Fruit fly (Drosophila melanogaster) whole organism, prepupa: Measurements from ENCODE around the gene CG4822.

ENCODE experiments used
- Blimp-1 ChIP-seq: fragments of 200-800 bp; sonication (Bioruptor generic); optimal IDR thresholded peaks from 3 replicates; lab custom pipeline; 2017; ENCODE audit warnings: missing biosample characterization, missing genetic modification characterization, mild to moderate bottlenecking, moderate library complexity, missing genetic modification reagents
- CG10631 ChIP-seq: fragments of 200-800 bp; sonication (Bioruptor generic); optimal IDR thresholded peaks from 2 replicates; lab custom pipeline; 2016; ENCODE audit warnings: missing biosample characterization, missing genetic modification characterization
- CG10669 ChIP-seq: fragments of 200-800 bp; sonication (Bioruptor generic); optimal IDR thresholded peaks from 3 replicates; lab custom pipeline; 2018; ENCODE audit warnings: missing biosample characterization, mild to moderate bottlenecking, missing genetic modification characterization, moderate library complexity
- CG11294 ChIP-seq: fragments of 200-800 bp; sonication (Bioruptor generic); IDR thresholded peaks from 2 replicates; pipeline ENCODE4 v1.3.6; 2022; ENCODE audit warnings: missing biosample characterization, missing genetic modification characterization
- CG11902 ChIP-seq: fragments of 200-800 bp; sonication (Bioruptor generic); optimal IDR thresholded peaks from 3 replicates; lab custom pipeline; 2016; ENCODE audit warnings: missing biosample characterization, missing genetic modification characterization
- CG15336 ChIP-seq: fragments of 200-800 bp; sonication (Bioruptor generic); IDR thresholded peaks from 2 replicates; pipeline ENCODE4 v1.3.6; 2022; ENCODE audit warnings: missing biosample characterization, missing genetic modification characterization
- CG1621 ChIP-seq: fragments of 200-800 bp; sonication (Bioruptor generic); optimal IDR thresholded peaks from 3 replicates; lab custom pipeline; 2018; ENCODE audit warnings: missing biosample characterization, mild to moderate bottlenecking, missing genetic modification characterization
- CG16779 ChIP-seq: fragments of 200-800 bp; sonication (Bioruptor generic); optimal IDR thresholded peaks from 3 replicates; lab custom pipeline; 2017; ENCODE audit warnings: missing biosample characterization, mild to moderate bottlenecking, missing genetic modification characterization
- CG3032 ChIP-seq: fragments of 200-800 bp; optimal IDR thresholded peaks from 2 replicates; lab custom pipeline; 2019; ENCODE audit warnings: missing biosample characterization, mild to moderate bottlenecking, missing genetic modification characterization, moderate library complexity
- CG31627 ChIP-seq: fragments of 200-800 bp; sonication (Bioruptor generic); optimal IDR thresholded peaks from 3 replicates; lab custom pipeline; 2016; ENCODE audit warnings: missing biosample characterization, missing genetic modification characterization
- CG34406 ChIP-seq: fragments of 200-800 bp; sonication (Bioruptor generic); optimal IDR thresholded peaks from 3 replicates; lab custom pipeline; 2016; ENCODE audit warnings: missing biosample characterization, missing genetic modification characterization
- CG3919 ChIP-seq: fragments of 200-800 bp; sonication (Bioruptor generic); optimal IDR thresholded peaks from 3 replicates; lab custom pipeline; 2016; ENCODE audit warnings: missing biosample characterization, missing genetic modification characterization
- CG6792 ChIP-seq: fragments of 200-800 bp; sonication (Bioruptor generic); optimal IDR thresholded peaks from 3 replicates; lab custom pipeline; 2016; ENCODE audit warnings: missing biosample characterization, missing genetic modification characterization
- CG6854 ChIP-seq: fragments of 200-800 bp; sonication (Bioruptor generic); optimal IDR thresholded peaks from 2 replicates; lab custom pipeline; 2017; ENCODE audit warnings: missing biosample characterization, mild to moderate bottlenecking, missing genetic modification characterization
- CG7368 ChIP-seq: fragments of 200-800 bp; sonication (Bioruptor generic); optimal IDR thresholded peaks from 3 replicates; lab custom pipeline; 2016; ENCODE audit warnings: missing biosample characterization, missing genetic modification characterization
- CG8319 ChIP-seq: fragments of 200-800 bp; sonication (Bioruptor generic); optimal IDR thresholded peaks from 3 replicates; lab custom pipeline; 2016; ENCODE audit warnings: missing biosample characterization, missing genetic modification characterization
- CG8632 ChIP-seq: fragments of 200-800 bp; sonication (Bioruptor generic); optimal IDR thresholded peaks from 3 replicates; lab custom pipeline; 2016; ENCODE audit warnings: missing biosample characterization, missing genetic modification characterization
- Eip75B ChIP-seq: fragments of 200-800 bp; sonication (Bioruptor generic); optimal IDR thresholded peaks from 3 replicates; lab custom pipeline; 2016; ENCODE audit warnings: missing biosample characterization, missing genetic modification characterization
- Eip78C ChIP-seq: fragments of 200-800 bp; sonication (Bioruptor generic); peaks from one replicate; lab custom pipeline; 2016; ENCODE audit warnings: missing biosample characterization, missing genetic modification characterization
- Ets21C ChIP-seq: fragments of 200-800 bp; sonication (Bioruptor generic); optimal IDR thresholded peaks from 3 replicates; lab custom pipeline; 2016; ENCODE audit warnings: missing biosample characterization, missing genetic modification characterization
- Ets96B ChIP-seq: fragments of 200-800 bp; optimal IDR thresholded peaks from 2 replicates; lab custom pipeline; 2019; ENCODE audit warnings: missing biosample characterization, mild to moderate bottlenecking, missing genetic modification characterization, moderate library complexity
- Gug ChIP-seq: fragments of 200-800 bp; sonication (Bioruptor generic); IDR thresholded peaks from 2 replicates; pipeline ENCODE4 v1.3.6; 2022; ENCODE audit warnings: missing biosample characterization, missing genetic modification characterization
- Hr38 ChIP-seq: sonication (Bioruptor generic); optimal IDR thresholded peaks from 2 replicates; lab custom pipeline; 2016; ENCODE audit warnings: missing biosample characterization, missing genetic modification characterization
- Hr39 ChIP-seq: fragments of 200-800 bp; sonication (Bioruptor generic); optimal IDR thresholded peaks from 2 replicates; lab custom pipeline; 2016; ENCODE audit warnings: missing biosample characterization, missing genetic modification characterization
- Hr4 ChIP-seq: fragments of 200-800 bp; sonication (Bioruptor generic); optimal IDR thresholded peaks from 3 replicates; lab custom pipeline; 2016; ENCODE audit warnings: missing biosample characterization, missing genetic modification characterization
- Sox14 ChIP-seq: fragments of 200-800 bp; sonication (Bioruptor generic); optimal IDR thresholded peaks from 3 replicates; lab custom pipeline; 2016; ENCODE audit warnings: missing biosample characterization, missing genetic modification characterization
- Sox15 ChIP-seq: fragments of 200-800 bp; sonication (Bioruptor generic); optimal IDR thresholded peaks from 3 replicates; lab custom pipeline; 2016; ENCODE audit warnings: missing biosample characterization, missing genetic modification characterization
- acj6 ChIP-seq: fragments of 200-800 bp; sonication (Bioruptor generic); optimal IDR thresholded peaks from 3 replicates; lab custom pipeline; 2016; ENCODE audit warnings: missing biosample characterization, missing genetic modification characterization
- dsx ChIP-seq: fragments of 200-800 bp; optimal IDR thresholded peaks from 3 replicates; lab custom pipeline; 2019; ENCODE audit warnings: missing biosample characterization, mild to moderate bottlenecking, missing genetic modification characterization, moderate library complexity; ENCODE audit not compliant: poor library complexity, severe bottlenecking
- esn ChIP-seq: fragments of 200-800 bp; sonication (Bioruptor generic); optimal IDR thresholded peaks from 2 replicates; lab custom pipeline; 2016; ENCODE audit warnings: missing biosample characterization, mild to moderate bottlenecking, missing genetic modification characterization, moderate library complexity
- fd59A ChIP-seq: fragments of 200-800 bp; sonication (Bioruptor generic); optimal IDR thresholded peaks from 2 replicates; lab custom pipeline; 2017; ENCODE audit warnings: missing biosample characterization, mild to moderate bottlenecking, missing genetic modification characterization, missing genetic modification reagents
- fd85E ChIP-seq: fragments of 200-800 bp; sonication (Bioruptor generic); optimal IDR thresholded peaks from 3 replicates; lab custom pipeline; 2016; ENCODE audit warnings: missing biosample characterization, missing genetic modification characterization
- fkh ChIP-seq: fragments of 200-800 bp; sonication (Bioruptor generic); optimal IDR thresholded peaks from 3 replicates; lab custom pipeline; 2017; ENCODE audit warnings: missing biosample characterization, mild to moderate bottlenecking, missing genetic modification characterization, moderate library complexity
- lz ChIP-seq: fragments of 200-800 bp; sonication (Bioruptor generic); optimal IDR thresholded peaks from 3 replicates; lab custom pipeline; 2016; ENCODE audit warnings: missing biosample characterization, missing genetic modification characterization
- salr ChIP-seq, 2 experiments: fragments of 200-800 bp; sonication (Bioruptor generic); optimal IDR thresholded peaks; 3 replicates each; lab custom pipeline; 2016 to 2018; ENCODE audit warnings: missing biosample characterization in 2 of 2, missing genetic modification characterization in 2 of 2, mild to moderate bottlenecking in 1 of 2
- spab ChIP-seq: fragments of 200-800 bp; sonication (Bioruptor generic); optimal IDR thresholded peaks from 2 replicates; lab custom pipeline; 2017; ENCODE audit warnings: missing biosample characterization, mild to moderate bottlenecking, missing genetic modification characterization, missing genetic modification reagents
- topi ChIP-seq: fragments of 200-800 bp; sonication (Bioruptor generic); optimal IDR thresholded peaks from 3 replicates; lab custom pipeline; 2016; ENCODE audit warnings: missing biosample characterization, missing genetic modification characterization

Gene CG4822

dm6 chr2L:107476-108436, 13.8 kb downstream of the CG4822 start:
- TF ChIP-seq Eip78C (peak; percentile 47), Hr4 (GFP tag; lab: Kevin White, UChicago) (no peak), esn (GFP tag; lab: Kevin White, UChicago) (peak; percentile 6), CG11294 (GFP tag; lab: Robert Waterston, UW) (no peak), Sox14 (GFP tag; lab: Kevin White, UChicago) (peak; percentile 86), CG6854 (GFP tag; lab: Kevin White, UChicago) (peak; percentile 71)

dm6 chr2L:107032-107431, 14.5 kb downstream of the CG4822 start:
- TF ChIP-seq CG15336 (GFP tag; lab: Robert Waterston, UW), result no peak
- TF ChIP-seq salr (GFP tag; optimal IDR thresholded peaks at IDR 0.05; lab: Kevin White, UChicago), result no peak
- no peak for TF ChIP-seq Hr4 (GFP tag; lab: Kevin White, UChicago)
- TF ChIP-seq Sox15 (GFP tag; lab: Kevin White, UChicago), result no peak
- TF ChIP-seq CG16779 (tag; lab: Kevin White, UChicago), result no peak
- no peak for TF ChIP-seq CG31627 (GFP tag; lab: Kevin White, UChicago)
- TF ChIP-seq CG10631 (GFP tag; lab: Kevin White, UChicago), result no peak

DNA sequence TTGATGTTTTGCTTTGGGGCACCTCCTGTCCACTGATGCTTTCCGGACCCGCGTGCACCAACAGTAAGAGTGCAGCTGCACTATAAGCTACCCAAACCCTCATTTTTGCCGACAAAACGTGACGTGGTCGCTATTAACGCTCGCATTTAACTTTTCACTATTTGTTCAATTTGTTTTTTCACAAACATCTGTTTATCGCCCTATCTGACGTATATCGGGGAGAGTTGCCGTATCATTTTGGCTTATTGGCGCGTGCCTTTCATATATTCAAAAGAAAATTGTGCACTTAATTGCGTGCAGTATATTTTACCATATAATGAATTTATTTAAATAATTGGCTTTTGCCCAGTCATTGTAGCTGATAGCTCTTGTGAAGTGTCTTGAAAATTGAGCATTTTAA, 15.0 kb downstream of the CG4822 start, which contains the start of the genes Nhe1 and Sam-S:
Gene Nhe1, minus strand, starts transcription at position 193 of the 400 bp plus-strand sequence.
Gene Sam-S, plus strand, starts transcription at position 364 of the 400 bp plus-strand sequence.
- 0 out of 2 replicates have a peak, but pooled peaks have one; percentile 9 for TF ChIP-seq CG15336 (GFP tag; lab: Robert Waterston, UW)
- TF ChIP-seq spab (GFP tag; lab: Kevin White, UChicago), result no peak
- no peak for TF ChIP-seq Gug (GFP tag; lab: Robert Waterston, UW)
- peak; percentile 81 for TF ChIP-seq fkh (GFP tag; lab: Kevin White, UChicago)

dm6 chr2L:102161-102761, 19.3 kb downstream of the CG4822 start, which contains the start of gene Creld:
Gene Creld, plus strand, starts transcription at chr2L:102380.
- TF ChIP-seq CG7368 (GFP tag; lab: Kevin White, UChicago) (no peak), esn (GFP tag; lab: Kevin White, UChicago) (peak; percentile 21), CG3919 (GFP tag; lab: Kevin White, UChicago) (no peak), dsx (GFP tag; lab: Kevin White, UChicago) (no peak)

dm6 chr2L:94639-95059, 26.9 kb downstream of the CG4822 start, which contains the start of gene Zir:
Gene Zir, plus strand, starts transcription at chr2L:94739.
- TF ChIP-seq fkh (GFP tag; lab: Kevin White, UChicago), result peak; percentile 84
- TF ChIP-seq Hr4 (GFP tag; lab: Kevin White, UChicago), result no peak
- no peak for TF ChIP-seq CG11902 (GFP tag; lab: Kevin White, UChicago)
- peak; percentile 64 for TF ChIP-seq Eip78C
- no peak for TF ChIP-seq CG6792 (GFP tag; lab: Kevin White, UChicago)
- no peak for TF ChIP-seq CG15336 (GFP tag; lab: Robert Waterston, UW)
- TF ChIP-seq Blimp-1 (GFP tag; lab: Kevin White, UChicago), result peak; percentile 5
- no peak for TF ChIP-seq Ets96B (tag; lab: Kevin White, UChicago)
- no peak for TF ChIP-seq CG1621
- TF ChIP-seq acj6 (GFP tag; lab: Kevin White, UChicago), result no peak
- TF ChIP-seq Hr39 (GFP tag; lab: Kevin White, UChicago), result no peak
- TF ChIP-seq CG8632 (GFP tag; lab: Kevin White, UChicago), result no peak
- peak; percentile 34 for TF ChIP-seq esn (GFP tag; lab: Kevin White, UChicago)
- no peak for TF ChIP-seq CG34406
- TF ChIP-seq CG3032 (tag; lab: Kevin White, UChicago), result no peak
- no peak for TF ChIP-seq Sox14 (GFP tag; lab: Kevin White, UChicago)
- no peak for TF ChIP-seq lz (GFP tag; lab: Kevin White, UChicago)
- no peak for TF ChIP-seq spab (GFP tag; lab: Kevin White, UChicago)
- TF ChIP-seq fd85E (GFP tag; lab: Kevin White, UChicago), result no peak
- no peak for TF ChIP-seq Hr38 (GFP tag; lab: Kevin White, UChicago)
- TF ChIP-seq Eip75B (GFP tag; lab: Kevin White, UChicago), result no peak
- no peak for TF ChIP-seq topi (GFP tag; lab: Kevin White, UChicago)
- TF ChIP-seq CG10631 (GFP tag; lab: Kevin White, UChicago), result no peak
- no peak for TF ChIP-seq CG10669
- no peak for TF ChIP-seq fd59A (GFP tag; lab: Kevin White, UChicago)
- TF ChIP-seq CG3919 (GFP tag; lab: Kevin White, UChicago), result no peak
- no peak for TF ChIP-seq CG8319
- TF ChIP-seq Ets21C, result no peak
- TF ChIP-seq, all 60 proteins: peak for 4
